Worm (Caenorhabditis elegans) whole organism, L1 larva: Measurements from ENCODE around the gene cgt-1.
A peak's percentile ranks its signal among the peaks of the same experiment; 100 is the strongest.

Experiments used
- C16A3.4 ChIP-seq: fragments of 150-350 bp; optimal IDR thresholded peaks from 2 replicates; lab custom pipeline; 2014; ENCODE audit warnings: missing biosample characterization, missing genetic modification characterization
- F16B12.6 ChIP-seq: fragments of 150-350 bp; optimal IDR thresholded peaks from 2 replicates; lab custom pipeline; 2014; ENCODE audit warnings: missing biosample characterization, missing genetic modification characterization
- aly-2 ChIP-seq: fragments of 150-350 bp; optimal IDR thresholded peaks from 2 replicates; lab custom pipeline; 2014; ENCODE audit warnings: missing biosample characterization, missing genetic modification characterization
- ama-1 ChIP-seq: fragments of 150-350 bp; optimal IDR thresholded peaks from 2 replicates; lab custom pipeline; 2014
- ceh-88 ChIP-seq: fragments of 200-800 bp; sonication (Bioruptor generic); IDR thresholded peaks from 2 replicates; pipeline ENCODE4 v1.3.6; 2022; ENCODE audit warnings: missing genetic modification characterization, missing compliant biosample characterization
- ces-1 ChIP-seq: fragments of 150-350 bp; optimal IDR thresholded peaks from 2 replicates; lab custom pipeline; 2014; ENCODE audit warnings: missing biosample characterization, missing genetic modification reagents, missing genetic modification characterization
- egl-27 ChIP-seq, 2 experiments: fragments of 150-350 bp in 1 of 2; sonication (generic microtip); optimal IDR thresholded peaks; 3 replicates each; lab custom pipeline; 2017 to 2018; ENCODE audit warnings: missing biosample characterization in 2 of 2, missing genetic modification characterization in 2 of 2, missing genetic modification reagents in 2 of 2
- ets-5 ChIP-seq: fragments of 200-800 bp; sonication (Bioruptor generic); IDR thresholded peaks from 2 replicates; pipeline ENCODE4 v1.3.6; 2022; ENCODE audit warnings: missing genetic modification characterization, missing compliant biosample characterization
- fkh-10 ChIP-seq: sonication (generic microtip); optimal IDR thresholded peaks from 2 replicates; lab custom pipeline; 2017; ENCODE audit warnings: missing biosample characterization, missing genetic modification reagents, missing genetic modification characterization
- fkh-4 ChIP-seq: sonication (generic microtip); optimal IDR thresholded peaks from 2 replicates; lab custom pipeline; 2016; ENCODE audit warnings: missing compliant biosample characterization, missing genetic modification characterization, borderline replicate concordance
- fkh-8 ChIP-seq: sonication (generic microtip); optimal IDR thresholded peaks from 2 replicates; lab custom pipeline; 2016; ENCODE audit warnings: mild to moderate bottlenecking, missing genetic modification characterization, missing compliant biosample characterization
- hlh-17 ChIP-seq: fragments of 200-800 bp; sonication (Bioruptor generic); optimal IDR thresholded peaks from 2 replicates; lab custom pipeline; 2018; ENCODE audit warnings: missing genetic modification characterization, mild to moderate bottlenecking, missing compliant biosample characterization, moderate library complexity, borderline replicate concordance
- hlh-4 ChIP-seq: sonication (generic microtip); optimal IDR thresholded peaks from 2 replicates; lab custom pipeline; 2016; ENCODE audit warnings: mild to moderate bottlenecking, missing genetic modification characterization, missing compliant biosample characterization
- isw-1 ChIP-seq: fragments of 200-800 bp; sonication (Bioruptor generic); IDR thresholded peaks from 2 replicates; pipeline ENCODE4 v1.3.6; 2022; ENCODE audit warnings: missing genetic modification characterization, missing compliant biosample characterization
- lin-14 ChIP-seq: fragments of 200-800 bp; sonication (Bioruptor generic); optimal IDR thresholded peaks from 2 replicates; lab custom pipeline; 2018; ENCODE audit warnings: mild to moderate bottlenecking, missing genetic modification characterization, moderate library complexity, missing compliant biosample characterization
- lin-15B ChIP-seq: fragments of 150-350 bp; sonication (generic microtip); optimal IDR thresholded peaks from 3 replicates; lab custom pipeline; 2014; ENCODE audit warnings: missing biosample characterization, missing genetic modification characterization
- lin-39 ChIP-seq: fragments of 150-350 bp; optimal IDR thresholded peaks from 2 replicates; lab custom pipeline; 2014; ENCODE audit warnings: missing biosample characterization, missing genetic modification reagents, missing genetic modification characterization
- lir-3 ChIP-seq: sonication (generic microtip); optimal IDR thresholded peaks from 2 replicates; lab custom pipeline; 2016; ENCODE audit warnings: mild to moderate bottlenecking, missing genetic modification characterization, moderate library complexity, missing compliant biosample characterization; ENCODE audit not compliant: poor library complexity
- mab-9 ChIP-seq: fragments of 200-800 bp; sonication (Bioruptor generic); IDR thresholded peaks from 2 replicates; pipeline ENCODE4 v1.3.6; 2022; ENCODE audit warnings: missing genetic modification reagents, missing genetic modification characterization, missing compliant biosample characterization
- mdl-1 ChIP-seq, 2 experiments: fragments of 150-350 bp; optimal IDR thresholded peaks; 2 replicates each; lab custom pipeline; 2014 to 2017; ENCODE audit warnings: missing biosample characterization in 2 of 2, missing genetic modification characterization in 2 of 2, inconsistent platforms in 1 of 2
- nhr-11 ChIP-seq: fragments of 150-350 bp; optimal IDR thresholded peaks from 2 replicates; lab custom pipeline; 2014; ENCODE audit warnings: missing biosample characterization, missing genetic modification characterization
- nhr-237 ChIP-seq: fragments of 150-350 bp; optimal IDR thresholded peaks from 2 replicates; lab custom pipeline; 2014; ENCODE audit warnings: missing biosample characterization, missing genetic modification characterization
- nhr-77 ChIP-seq: fragments of 150-350 bp; optimal IDR thresholded peaks from 2 replicates; lab custom pipeline; 2014; ENCODE audit warnings: missing biosample characterization, missing genetic modification characterization
- nhr-85 ChIP-seq: sonication (generic microtip); peaks from one replicate; lab custom pipeline; 2016; ENCODE audit warnings: missing genetic modification characterization, inconsistent platforms, missing compliant biosample characterization
- nhr-90 ChIP-seq: sonication (generic microtip); optimal IDR thresholded peaks from 2 replicates; lab custom pipeline; 2016; ENCODE audit warnings: mild to moderate bottlenecking, missing genetic modification characterization, missing compliant biosample characterization; ENCODE audit not compliant: poor library complexity
- pag-3 ChIP-seq: sonication (generic microtip); optimal IDR thresholded peaks from 2 replicates; lab custom pipeline; 2017; ENCODE audit warnings: missing genetic modification characterization, mild to moderate bottlenecking, missing compliant biosample characterization, antibody characterized with exemption, borderline replicate concordance; ENCODE audit not compliant: insufficient read depth
- pqm-1 ChIP-seq: sonication (generic microtip); optimal IDR thresholded peaks from 3 replicates; lab custom pipeline; 2017; ENCODE audit warnings: missing biosample characterization, missing genetic modification characterization
- snpc-4 ChIP-seq: fragments of 150-350 bp; optimal IDR thresholded peaks from 2 replicates; lab custom pipeline; 2014; ENCODE audit warnings: missing biosample characterization, missing genetic modification characterization
- sup-37 ChIP-seq: fragments of 200-800 bp; sonication (Bioruptor generic); optimal IDR thresholded peaks from 2 replicates; lab custom pipeline; 2018; ENCODE audit warnings: mild to moderate bottlenecking, missing genetic modification characterization, missing compliant biosample characterization
- unc-30 ChIP-seq: sonication (generic microtip); optimal IDR thresholded peaks from 2 replicates; lab custom pipeline; 2017; ENCODE audit warnings: missing biosample characterization, missing genetic modification characterization
- unc-86 ChIP-seq: sonication (generic microtip); optimal IDR thresholded peaks from 2 replicates; lab custom pipeline; 2016; ENCODE audit warnings: missing genetic modification characterization, missing compliant biosample characterization
- unc-98 ChIP-seq: fragments of 200-800 bp; sonication (Bioruptor generic); IDR thresholded peaks from 2 replicates; pipeline ENCODE4 v1.3.6; 2022; ENCODE audit warnings: missing genetic modification characterization, missing compliant biosample characterization
- xbp-1 ChIP-seq: sonication (generic microtip); optimal IDR thresholded peaks from 2 replicates; lab custom pipeline; 2016; ENCODE audit warnings: missing genetic modification characterization, missing compliant biosample characterization
- zag-1 ChIP-seq: fragments of 150-350 bp; optimal IDR thresholded peaks from 2 replicates; lab custom pipeline; 2014; ENCODE audit warnings: missing biosample characterization, missing genetic modification characterization
- ztf-4 ChIP-seq: fragments of 150-350 bp; optimal IDR thresholded peaks from 2 replicates; lab custom pipeline; 2014; ENCODE audit warnings: missing biosample characterization, missing genetic modification characterization

The cgt-1 gene

ce11 chrV:15872273-15872672, 16.4 kb downstream of the cgt-1 start, which contains the start of gene str-56:
str-56 (plus strand) TSS chrV:15872573.
- TF ChIP-seq lin-39, result no peak
- no peak for TF ChIP-seq lir-3 (tag; lab: Kevin White, UChicago)
- TF ChIP-seq aly-2 (tag; lab: Kevin White, UChicago), result no peak
- TF ChIP-seq C16A3.4, result no peak
- TF ChIP-seq mdl-1 (tag; optimal IDR thresholded peaks at IDR 0.05; lab: Kevin White, UChicago), result no peak
- TF ChIP-seq ama-1 (lab: Kevin White, UChicago), result no peak
- TF ChIP-seq F16B12.6 (tag; lab: Kevin White, UChicago), result no peak
- TF ChIP-seq zag-1 (tag; lab: Kevin White, UChicago), result no peak
- no peak for TF ChIP-seq ets-5

ce11 chrV:15870356-15870755, 18.3 kb downstream of the cgt-1 start, which contains the start of gene str-57:
str-57 (plus strand) TSS chrV:15870656.
- TF ChIP-seq unc-98 (GFP tag; lab: Robert Waterston, UW) (no peak), fkh-8 (tag; lab: Kevin White, UChicago) (peak; percentile 28)
- TF ChIP-seq, all 84 proteins: peak for 1

ce11 chrV:15867373-15867772, 21.3 kb downstream of the cgt-1 start, which contains the start of gene fbxa-197:
fbxa-197 (plus strand) TSS chrV:15867673.
- TF ChIP-seq pqm-1 (tag; lab: Kevin White, UChicago) (no peak), sup-37 (GFP tag; lab: Kevin White, UChicago) (no peak), unc-98 (GFP tag; lab: Robert Waterston, UW) (no peak), lin-14 (GFP tag; lab: Kevin White, UChicago) (no peak), hlh-17 (GFP tag; lab: Kevin White, UChicago) (no peak), fkh-8 (tag; lab: Kevin White, UChicago) (no peak), snpc-4 (no peak)

- TF ChIP-seq zag-1 (tag; lab: Kevin White, UChicago), result no peak
- TF ChIP-seq unc-86 (tag; lab: Kevin White, UChicago), result no peak
- no peak for TF ChIP-seq mdl-1 (tag; optimal IDR thresholded peaks at IDR 0.05; lab: Kevin White, UChicago)
- no peak for TF ChIP-seq aly-2 (tag; lab: Kevin White, UChicago)
- no peak for TF ChIP-seq xbp-1 (tag; lab: Kevin White, UChicago)
- no peak for TF ChIP-seq nhr-85 (tag; lab: Kevin White, UChicago)
- no peak for TF ChIP-seq nhr-90 (tag; lab: Kevin White, UChicago)
- no peak for TF ChIP-seq ceh-88 (GFP tag; lab: Robert Waterston, UW)
Observed at ce11 chrV:15865839-15866238, 22.8 kb downstream of the cgt-1 start, which contains the start of gene srh-293. srh-293 (plus strand) TSS chrV:15866139.

ce11 chrV:15863042-15863441, 25.6 kb downstream of the cgt-1 start, which contains the start of gene srh-299:
srh-299 (plus strand) TSS chrV:15863342.
- no peak for TF ChIP-seq mdl-1 (tag; optimal IDR thresholded peaks at IDR 0.05; lab: Kevin White, UChicago)
- no peak for TF ChIP-seq lin-15B (tag; lab: Kevin White, UChicago)
- TF ChIP-seq C16A3.4, result no peak
- TF ChIP-seq hlh-4 (tag; lab: Kevin White, UChicago), result no peak
- no peak for TF ChIP-seq pag-3 (tag; lab: Kevin White, UChicago)
- TF ChIP-seq isw-1 (GFP tag; lab: Robert Waterston, UW), result no peak
- no peak for TF ChIP-seq nhr-11
- no peak for TF ChIP-seq egl-27 (tag; optimal IDR thresholded peaks at IDR 0.05; lab: Kevin White, UChicago)
- no peak for TF ChIP-seq lin-14 (GFP tag; lab: Kevin White, UChicago)
- no peak for TF ChIP-seq unc-98 (GFP tag; lab: Robert Waterston, UW)
- TF ChIP-seq unc-30 (tag; lab: Kevin White, UChicago), result no peak
- no peak for TF ChIP-seq fkh-4 (tag; lab: Kevin White, UChicago)
- TF ChIP-seq mab-9 (GFP tag; lab: Robert Waterston, UW), result no peak
- TF ChIP-seq ztf-4 (tag; lab: Kevin White, UChicago), result no peak
- no peak for TF ChIP-seq nhr-237
- no peak for TF ChIP-seq ces-1 (GFP tag; lab: Kevin White, UChicago)
- no peak for TF ChIP-seq fkh-10 (GFP tag; lab: Kevin White, UChicago)
- no peak for TF ChIP-seq nhr-77 (tag; lab: Kevin White, UChicago)
- TF ChIP-seq, all 84 proteins: peak for 0
